Fruit fly (Drosophila melanogaster) whole organism, embryonic: ENCODE results near the gene Mrtf.

ENCODE experiments used
- CG10543 ChIP-seq: fragments of 200-800 bp; sonication (Bioruptor generic); optimal IDR thresholded peaks from 3 replicates; lab custom pipeline; 2017; ENCODE audit warnings: missing biosample characterization, mild to moderate bottlenecking, missing genetic modification characterization, moderate library complexity
- CG10654 ChIP-seq: fragments of 200-800 bp; sonication (Bioruptor generic); optimal IDR thresholded peaks from 2 replicates; lab custom pipeline; 2016; ENCODE audit warnings: missing biosample characterization, missing genetic modification characterization
- CG10959 ChIP-seq: fragments of 200-800 bp; sonication (Bioruptor generic); IDR thresholded peaks from 2 replicates; pipeline ENCODE4 v1.3.6; 2022; ENCODE audit warnings: missing biosample characterization, missing genetic modification characterization
- CG11456 ChIP-seq: fragments of 200-800 bp; sonication (Bioruptor generic); IDR thresholded peaks from 3 replicates; pipeline ENCODE4 v1.3.6; 2022; ENCODE audit warnings: missing biosample characterization, missing genetic modification characterization
- CG11560 ChIP-seq: fragments of 200-800 bp; sonication (Bioruptor generic); IDR thresholded peaks from 3 replicates; pipeline ENCODE4 v1.3.6; 2022; ENCODE audit warnings: missing biosample characterization, missing genetic modification characterization
- CG1233 ChIP-seq: fragments of 200-800 bp; sonication (Bioruptor generic); optimal IDR thresholded peaks from 4 replicates; lab custom pipeline; 2018; ENCODE audit warnings: missing biosample characterization, mild to moderate bottlenecking, missing genetic modification characterization
- CG12659 ChIP-seq: fragments of 200-800 bp; sonication (Bioruptor generic); optimal IDR thresholded peaks from 3 replicates; lab custom pipeline; 2017; ENCODE audit warnings: mild to moderate bottlenecking, missing biosample characterization, missing genetic modification reagents, missing genetic modification characterization
- CG13296 ChIP-seq: fragments of 200-800 bp; sonication (Bioruptor generic); optimal IDR thresholded peaks from 3 replicates; lab custom pipeline; 2018; ENCODE audit warnings: missing biosample characterization, mild to moderate bottlenecking, missing genetic modification characterization
- CG15011 ChIP-seq: fragments of 200-800 bp; sonication (Bioruptor generic); optimal IDR thresholded peaks from 3 replicates; lab custom pipeline; 2018; ENCODE audit warnings: missing biosample characterization, mild to moderate bottlenecking, missing genetic modification characterization
- CG15269 ChIP-seq: fragments of 200-800 bp; sonication (Bioruptor generic); optimal IDR thresholded peaks from 2 replicates; lab custom pipeline; 2018; ENCODE audit warnings: missing biosample characterization, mild to moderate bottlenecking, missing genetic modification characterization, moderate library complexity
- CG18262 ChIP-seq: fragments of 200-800 bp; optimal IDR thresholded peaks from 3 replicates; lab custom pipeline; 2019; ENCODE audit warnings: missing biosample characterization, mild to moderate bottlenecking, missing genetic modification characterization, moderate library complexity
- CG2199 ChIP-seq: fragments of 200-800 bp; sonication (Bioruptor generic); IDR thresholded peaks from 3 replicates; pipeline ENCODE4 v1.3.6; 2022; ENCODE audit warnings: missing biosample characterization, missing genetic modification characterization
- CG31224 ChIP-seq: fragments of 200-800 bp; sonication (Bioruptor generic); IDR thresholded peaks from 2 replicates; pipeline ENCODE4 v1.3.6; 2022; ENCODE audit warnings: missing biosample characterization, missing genetic modification characterization
- CG3281 ChIP-seq: fragments of 200-800 bp; sonication (Bioruptor generic); optimal IDR thresholded peaks from 3 replicates; lab custom pipeline; 2017; ENCODE audit warnings: missing biosample characterization, mild to moderate bottlenecking, missing genetic modification characterization
- CG3726 ChIP-seq: fragments of 200-800 bp; sonication (Bioruptor generic); IDR thresholded peaks from 3 replicates; pipeline ENCODE4, ENCODE4 v1.3.6; 2022; ENCODE audit warnings: missing biosample characterization, missing genetic modification characterization
- CG42726 ChIP-seq: fragments of 200-800 bp; sonication (Bioruptor generic); IDR thresholded peaks from 2 replicates; pipeline ENCODE4 v1.3.6; 2022; ENCODE audit warnings: missing biosample characterization, missing genetic modification characterization; ENCODE audit not compliant: partially characterized antibody
- CG43689 ChIP-seq: fragments of 200-800 bp; sonication (Bioruptor generic); IDR thresholded peaks from 2 replicates; pipeline ENCODE4 v1.3.6; 2022; ENCODE audit warnings: missing biosample characterization, missing genetic modification characterization
- CG4404 ChIP-seq: fragments of 200-800 bp; sonication (Bioruptor generic); IDR thresholded peaks from 2 replicates; pipeline ENCODE4 v1.3.6; 2022; ENCODE audit warnings: missing biosample characterization, missing genetic modification characterization
- CG6813 ChIP-seq: fragments of 200-800 bp; sonication (Bioruptor generic); optimal IDR thresholded peaks from 2 replicates; lab custom pipeline; 2017; ENCODE audit warnings: missing biosample characterization, missing genetic modification characterization, mild to moderate bottlenecking, moderate library complexity, missing genetic modification reagents
- CG7372 ChIP-seq: fragments of 200-800 bp; sonication (Bioruptor generic); IDR thresholded peaks from 2 replicates; pipeline ENCODE4 v1.3.6; 2022; ENCODE audit warnings: missing biosample characterization, missing genetic modification characterization
- CG9437 ChIP-seq: fragments of 200-800 bp; sonication (Bioruptor generic); optimal IDR thresholded peaks from 2 replicates; lab custom pipeline; 2018; ENCODE audit warnings: missing biosample characterization, mild to moderate bottlenecking, missing genetic modification characterization
- CG9609 ChIP-seq: fragments of 200-800 bp; sonication (Bioruptor generic); optimal IDR thresholded peaks from 3 replicates; lab custom pipeline; 2016; ENCODE audit warnings: missing biosample characterization, missing genetic modification characterization
- CG9727 ChIP-seq: fragments of 200-800 bp; sonication (Bioruptor generic); optimal IDR thresholded peaks from 3 replicates; lab custom pipeline; 2017; ENCODE audit warnings: missing biosample characterization, mild to moderate bottlenecking, missing genetic modification characterization
- CG9932 ChIP-seq: fragments of 200-800 bp; sonication (Bioruptor generic); IDR thresholded peaks from 2 replicates; pipeline ENCODE4 v1.3.6; 2022; ENCODE audit warnings: missing biosample characterization, missing genetic modification characterization
- Dll ChIP-seq: fragments of 200-800 bp; sonication (Bioruptor generic); IDR thresholded peaks from 4 replicates; pipeline ENCODE4 v1.3.6; 2022; ENCODE audit warnings: missing biosample characterization, missing genetic modification characterization; ENCODE audit not compliant: partially characterized antibody
- Dref ChIP-seq: fragments of 200-800 bp; sonication (Bioruptor generic); IDR thresholded peaks from 2 replicates; pipeline ENCODE4 v1.3.6; 2022; ENCODE audit warnings: missing biosample characterization, missing genetic modification characterization
- Gug ChIP-seq: fragments of 200-800 bp; sonication (Bioruptor generic); IDR thresholded peaks from 4 replicates; pipeline ENCODE4 v1.3.6; 2022; ENCODE audit warnings: missing biosample characterization, missing genetic modification characterization
- H2.0 ChIP-seq: fragments of 200-800 bp; sonication (Bioruptor generic); IDR thresholded peaks from 2 replicates; pipeline ENCODE4 v1.3.6; 2022; ENCODE audit warnings: missing biosample characterization, missing genetic modification characterization
- HLH3B ChIP-seq: fragments of 200-800 bp; sonication (Bioruptor generic); IDR thresholded peaks from 2 replicates; pipeline ENCODE4 v1.3.6; 2022; ENCODE audit warnings: missing biosample characterization, missing genetic modification characterization
- HmgD ChIP-seq: fragments of 200-800 bp; sonication (Bioruptor generic); optimal IDR thresholded peaks from 3 replicates; lab custom pipeline; 2016; ENCODE audit warnings: missing biosample characterization, missing genetic modification characterization
- Hr3 ChIP-seq: fragments of 200-800 bp; sonication (Bioruptor generic); optimal IDR thresholded peaks from 3 replicates; lab custom pipeline; 2016; ENCODE audit warnings: missing biosample characterization, missing genetic modification characterization
- Hr78 ChIP-seq, 2 experiments: fragments of 200-800 bp in 1 of 2; fragments of >200 bp in 1 of 2; sonication (Bioruptor generic) in 1 of 2; optimal IDR thresholded peaks; 2 replicates each; lab custom pipeline; 2017 to 2019; ENCODE audit warnings: missing biosample characterization in 2 of 2, missing genetic modification characterization in 2 of 2, mild to moderate bottlenecking in 1 of 2, moderate library complexity in 1 of 2
- MBD-R2 ChIP-seq: fragments of 200-800 bp; sonication (Bioruptor generic); IDR thresholded peaks from 2 replicates; pipeline ENCODE4 v1.3.6; 2022; ENCODE audit warnings: missing biosample characterization, missing genetic modification characterization
- MESR4 ChIP-seq: fragments of 200-800 bp; sonication (Bioruptor generic); optimal IDR thresholded peaks from 2 replicates; lab custom pipeline; 2018; ENCODE audit warnings: missing biosample characterization, mild to moderate bottlenecking, missing genetic modification characterization, moderate library complexity
- Med ChIP-seq: fragments of 200-800 bp; sonication (Bioruptor generic); peaks from one replicate; lab custom pipeline; 2016; ENCODE audit warnings: missing biosample characterization, missing genetic modification characterization, mild to moderate bottlenecking, inconsistent platforms, moderate library complexity
- NC2β ChIP-seq: fragments of 200-800 bp; sonication (Bioruptor generic); optimal IDR thresholded peaks from 2 replicates; lab custom pipeline; 2016; ENCODE audit warnings: missing biosample characterization, missing genetic modification characterization
- NfI ChIP-seq: fragments of 200-800 bp; sonication (Bioruptor generic); optimal IDR thresholded peaks from 3 replicates; lab custom pipeline; 2018; ENCODE audit warnings: missing biosample characterization, mild to moderate bottlenecking, missing genetic modification characterization, moderate library complexity
- Poxn ChIP-seq: fragments of 200-800 bp; sonication (Bioruptor generic); IDR thresholded peaks from 2 replicates; pipeline ENCODE4 v1.3.6; 2022; ENCODE audit warnings: missing biosample characterization, missing genetic modification characterization
- abd-A ChIP-seq: fragments of 200-800 bp; sonication (Bioruptor generic); optimal IDR thresholded peaks from 3 replicates; lab custom pipeline; 2019; ENCODE audit warnings: missing biosample characterization, mild to moderate bottlenecking, missing genetic modification characterization, moderate library complexity
- cas ChIP-seq: fragments of 200-800 bp; sonication (Bioruptor generic); IDR thresholded peaks from 2 replicates; pipeline ENCODE4 v1.3.6; 2022; ENCODE audit warnings: missing biosample characterization, missing genetic modification characterization
- ham ChIP-seq: fragments of 200-800 bp; sonication (Bioruptor generic); IDR thresholded peaks from 2 replicates; pipeline ENCODE4 v1.3.6; 2022; ENCODE audit warnings: missing biosample characterization, missing genetic modification characterization
- hbn ChIP-seq: fragments of 200-800 bp; sonication (Bioruptor generic); IDR thresholded peaks from 2 replicates; pipeline ENCODE4 v1.3.6; 2022; ENCODE audit warnings: missing biosample characterization, missing genetic modification characterization; ENCODE audit not compliant: partially characterized antibody
- her ChIP-seq: fragments of 200-800 bp; sonication (Bioruptor generic); optimal IDR thresholded peaks from 2 replicates; lab custom pipeline; 2016; ENCODE audit warnings: missing biosample characterization, missing genetic modification characterization
- jigr1 ChIP-seq: fragments of 200-800 bp; sonication (Bioruptor generic); IDR thresholded peaks from 3 replicates; pipeline ENCODE4 v1.3.6; 2022; ENCODE audit warnings: missing biosample characterization, missing genetic modification characterization
- kah ChIP-seq: fragments of 200-800 bp; sonication (Bioruptor generic); optimal IDR thresholded peaks from 2 replicates; lab custom pipeline; 2018; ENCODE audit warnings: missing biosample characterization, mild to moderate bottlenecking, missing genetic modification characterization
- ken ChIP-seq: fragments of 200-800 bp; sonication (Bioruptor generic); IDR thresholded peaks from 3 replicates; pipeline ENCODE4 v1.3.6; 2022; ENCODE audit warnings: missing biosample characterization, missing genetic modification characterization
- oc ChIP-seq: fragments of 200-800 bp; sonication (Bioruptor generic); optimal IDR thresholded peaks from 2 replicates; lab custom pipeline; 2018; ENCODE audit warnings: missing biosample characterization, mild to moderate bottlenecking, missing genetic modification characterization, moderate library complexity
- pfk ChIP-seq: fragments of 200-800 bp; sonication (Bioruptor generic); optimal IDR thresholded peaks from 2 replicates; lab custom pipeline; 2018; ENCODE audit warnings: missing biosample characterization, mild to moderate bottlenecking, missing genetic modification characterization, moderate library complexity
- tin ChIP-seq: fragments of 200-800 bp; sonication (Bioruptor generic); optimal IDR thresholded peaks from 3 replicates; lab custom pipeline; 2016; ENCODE audit warnings: missing biosample characterization, missing genetic modification characterization
- tll ChIP-seq, 2 experiments: fragments of 200-800 bp in 1 of 2; fragments of >200 bp in 1 of 2; sonication (Bioruptor generic) in 1 of 2; optimal IDR thresholded peaks; 2 replicates each; lab custom pipeline; 2017 to 2019; ENCODE audit warnings: missing biosample characterization in 2 of 2, missing genetic modification characterization in 2 of 2, mild to moderate bottlenecking in 1 of 2, moderate library complexity in 1 of 2

Gene Mrtf

DNA sequence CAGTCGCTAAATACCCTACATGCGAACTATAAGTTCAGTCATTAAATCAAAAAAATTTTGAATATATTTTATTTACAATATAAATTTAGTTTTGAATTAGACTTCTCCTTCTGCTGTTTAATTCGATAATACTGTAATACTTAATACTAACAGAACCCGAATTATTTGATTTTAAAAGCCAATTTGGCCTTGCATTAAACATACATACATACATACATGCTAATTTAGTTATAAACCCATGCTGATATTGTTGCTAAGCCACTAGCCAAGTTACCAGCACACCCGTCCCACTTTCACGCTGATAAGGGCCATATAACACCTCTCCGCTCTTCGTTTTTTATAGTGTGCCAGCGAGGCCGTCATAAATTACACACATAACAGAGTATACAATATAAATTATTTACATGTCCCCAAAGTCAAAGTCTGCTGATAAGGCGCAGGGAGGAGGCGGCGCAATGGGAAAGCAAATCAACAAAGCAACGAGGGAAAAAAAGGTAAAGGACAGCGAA, 32.8 kb upstream of the Mrtf start (continued):
- TF ChIP-seq CG9437, result peak; percentile 26
- TF ChIP-seq CG11560 (tag; lab: Robert Waterston, UW), result no peak
- TF ChIP-seq CG6813, result peak; percentile 78
- TF ChIP-seq HLH3B, result peak; percentile 23; the same call in 1 of the 2 replicates
- peak; percentile 42 for TF ChIP-seq Hr3 (GFP tag; lab: Kevin White, UChicago)
- TF ChIP-seq NC2β (GFP tag; lab: Kevin White, UChicago), result no peak
- TF ChIP-seq CG2199 (GFP tag; lab: Robert Waterston, UW), result no peak
- no peak for TF ChIP-seq Dref (GFP tag; lab: Robert Waterston, UW)
- TF ChIP-seq Dll (GFP tag; lab: Robert Waterston, UW), result no peak
- TF ChIP-seq tll (GFP tag; optimal IDR thresholded peaks at IDR 0.05; lab: Kevin White, UChicago), result peak in 1 of 2 experiments; percentile 68
- peak; percentile 14; the same call in 1 of the 4 replicates for TF ChIP-seq Gug (GFP tag; lab: Robert Waterston, UW)
- TF ChIP-seq CG7372, result no peak
- no peak for TF ChIP-seq her (GFP tag; lab: Kevin White, UChicago)
- no peak for TF ChIP-seq jigr1 (GFP tag; lab: Robert Waterston, UW)
- no peak for TF ChIP-seq MBD-R2 (GFP tag; lab: Robert Waterston, UW)
- TF ChIP-seq CG15269 (tag; lab: Kevin White, UChicago), result peak; percentile 40
- no peak for TF ChIP-seq tin
- peak; percentile 81 for TF ChIP-seq CG13296 (GFP tag; lab: Kevin White, UChicago)
- TF ChIP-seq HmgD (GFP tag; lab: Kevin White, UChicago), result no peak
- no peak for TF ChIP-seq CG4404 (GFP tag; lab: Robert Waterston, UW)
- TF ChIP-seq CG42726 (GFP tag; lab: Robert Waterston, UW), result no peak
- no peak for TF ChIP-seq ham (GFP tag; lab: Robert Waterston, UW)
- no peak for TF ChIP-seq Poxn (GFP tag; lab: Robert Waterston, UW)
- TF ChIP-seq Med (GFP tag; lab: Kevin White, UChicago), result peak; percentile 76
- peak; percentile 56 for TF ChIP-seq CG1233 (GFP tag; lab: Kevin White, UChicago)
- TF ChIP-seq CG3281 (GFP tag; lab: Kevin White, UChicago), result peak; percentile 71
- peak; percentile 10 for TF ChIP-seq oc (tag; lab: Kevin White, UChicago)
- TF ChIP-seq CG10654 (GFP tag; lab: Kevin White, UChicago), result no peak
- no peak for TF ChIP-seq abd-A (tag; lab: Kevin White, UChicago)
- no peak for TF ChIP-seq cas
- no peak for TF ChIP-seq CG12659 (GFP tag; lab: Kevin White, UChicago)
- TF ChIP-seq H2.0, result no peak; the same call in 1 of the 2 replicates
- no peak for TF ChIP-seq CG31224
- no peak for TF ChIP-seq CG10959 (GFP tag; lab: Robert Waterston, UW)
- TF ChIP-seq NfI, result peak; percentile 56
- TF ChIP-seq CG9609, result no peak
- 0 out of 3 replicates have a peak, but pooled peaks have one; percentile 26 for TF ChIP-seq CG11456 (GFP tag; lab: Robert Waterston, UW)
- peak; percentile 49 for TF ChIP-seq pfk
- TF ChIP-seq kah (GFP tag; lab: Kevin White, UChicago), result peak; percentile 30
- peak in 1 of 2 experiments; percentile 11 for TF ChIP-seq Hr78 (GFP tag; optimal IDR thresholded peaks at IDR 0.05; lab: Kevin White, UChicago)
- TF ChIP-seq CG43689 (GFP tag; lab: Robert Waterston, UW), result no peak
- no peak for TF ChIP-seq CG9932 (GFP tag; lab: Robert Waterston, UW)
- no peak for TF ChIP-seq CG3726 (GFP tag; lab: Robert Waterston, UW)
- TF ChIP-seq CG10543 (GFP tag; lab: Kevin White, UChicago), result peak; percentile 40
- peak; percentile 68 for TF ChIP-seq CG18262 (tag; lab: Kevin White, UChicago)
- no peak for TF ChIP-seq MESR4 (GFP tag; lab: Kevin White, UChicago)
- TF ChIP-seq hbn (GFP tag; lab: Robert Waterston, UW), result no peak
- peak; percentile 34 for TF ChIP-seq CG15011 (GFP tag; lab: Kevin White, UChicago)
- peak; percentile 72 for TF ChIP-seq CG9727
- TF ChIP-seq ken (GFP tag; lab: Robert Waterston, UW), result no peak
